Worm (Caenorhabditis elegans) whole organism, L1 larva: ENCODE measurements around the gene F59B2.9.

Experiments used
- C04F5.9 ChIP-seq: sonication (generic microtip); optimal IDR thresholded peaks from 2 replicates; lab custom pipeline; 2016; ENCODE audit warnings: missing genetic modification characterization, missing compliant biosample characterization
- C16A3.4 ChIP-seq: fragments of 150-350 bp; optimal IDR thresholded peaks from 2 replicates; lab custom pipeline; 2014; ENCODE audit warnings: missing biosample characterization, missing genetic modification characterization
- aha-1 ChIP-seq: fragments of 150-350 bp; optimal IDR thresholded peaks from 2 replicates; lab custom pipeline; 2014; ENCODE audit warnings: missing biosample characterization, missing genetic modification characterization
- alr-1 ChIP-seq: fragments of 200-800 bp; sonication (Bioruptor generic); optimal IDR thresholded peaks from 2 replicates; lab custom pipeline; 2018; ENCODE audit warnings: borderline replicate concordance, mild to moderate bottlenecking, missing genetic modification characterization, missing compliant biosample characterization
- ama-1 ChIP-seq: fragments of 150-350 bp; optimal IDR thresholded peaks from 2 replicates; lab custom pipeline; 2014
- ceh-63 ChIP-seq: fragments of 200-800 bp; sonication (Bioruptor generic); optimal IDR thresholded peaks from 2 replicates; lab custom pipeline; 2018; ENCODE audit warnings: mild to moderate bottlenecking, missing genetic modification characterization, missing compliant biosample characterization
- ceh-82 ChIP-seq, 3 experiments: fragments of 150-350 bp in 1 of 3; sonication (generic microtip) in 2 of 3; optimal IDR thresholded peaks; 2 replicates each; lab custom pipeline; 2014 to 2017; ENCODE audit warnings: missing biosample characterization in 3 of 3, missing genetic modification characterization in 3 of 3
- dpl-1 ChIP-seq, 3 experiments: fragments of 150-350 bp in 2 of 3; sonication (generic microtip) in 1 of 3; optimal IDR thresholded peaks; 2 replicates each; lab custom pipeline; 2014 to 2017; ENCODE audit warnings: missing biosample characterization in 3 of 3, missing genetic modification characterization in 3 of 3, missing genetic modification reagents in 3 of 3
- dsc-1 ChIP-seq: sonication (generic microtip); optimal IDR thresholded peaks from 2 replicates; lab custom pipeline; 2016; ENCODE audit warnings: mild to moderate bottlenecking, missing genetic modification characterization, missing compliant biosample characterization
- efl-1 ChIP-seq, 4 experiments: fragments of 150-350 bp; optimal IDR thresholded peaks in 3 of 4; peaks in 1 of 4; 1 replicate in 1 of 4; 2 replicates in 3 of 4; lab custom pipeline; 2014; ENCODE audit warnings: missing biosample characterization in 2 of 4, missing genetic modification characterization in 2 of 4, missing genetic modification reagents in 2 of 4
- egl-27 ChIP-seq, 2 experiments: fragments of 150-350 bp in 1 of 2; sonication (generic microtip); optimal IDR thresholded peaks; 3 replicates each; lab custom pipeline; 2017 to 2018; ENCODE audit warnings: missing biosample characterization in 2 of 2, missing genetic modification characterization in 2 of 2, missing genetic modification reagents in 2 of 2
- elt-2 ChIP-seq: sonication (generic microtip); optimal IDR thresholded peaks from 2 replicates; lab custom pipeline; 2016; ENCODE audit warnings: missing genetic modification characterization, mild to moderate bottlenecking, inconsistent platforms, missing compliant biosample characterization, missing genetic modification reagents
- elt-3 ChIP-seq, 6 experiments: fragments of 150-350 bp in 1 of 6; sonication (generic microtip); optimal IDR thresholded peaks; 2 replicates each; lab custom pipeline; 2017 to 2018; ENCODE audit warnings: missing biosample characterization in 6 of 6, missing genetic modification characterization in 6 of 6, inconsistent platforms in 1 of 6
- fkh-10 ChIP-seq: sonication (generic microtip); optimal IDR thresholded peaks from 2 replicates; lab custom pipeline; 2017; ENCODE audit warnings: missing biosample characterization, missing genetic modification reagents, missing genetic modification characterization
- fkh-8 ChIP-seq: sonication (generic microtip); optimal IDR thresholded peaks from 2 replicates; lab custom pipeline; 2016; ENCODE audit warnings: mild to moderate bottlenecking, missing genetic modification characterization, missing compliant biosample characterization
- fos-1 ChIP-seq: fragments of 150-350 bp; optimal IDR thresholded peaks from 2 replicates; lab custom pipeline; 2014; ENCODE audit warnings: missing biosample characterization, missing genetic modification characterization
- grh-1 ChIP-seq: fragments of 200-800 bp; sonication (Bioruptor generic); IDR thresholded peaks from 2 replicates; pipeline ENCODE4 v1.3.6; 2022; ENCODE audit warnings: missing genetic modification reagents, missing genetic modification characterization, missing compliant biosample characterization
- hlh-4 ChIP-seq: sonication (generic microtip); optimal IDR thresholded peaks from 2 replicates; lab custom pipeline; 2016; ENCODE audit warnings: mild to moderate bottlenecking, missing genetic modification characterization, missing compliant biosample characterization
- hpl-2 ChIP-seq: fragments of 150-350 bp; optimal IDR thresholded peaks from 2 replicates; lab custom pipeline; 2014; ENCODE audit warnings: missing biosample characterization, missing genetic modification reagents, missing genetic modification characterization
- lin-14 ChIP-seq: fragments of 200-800 bp; sonication (Bioruptor generic); optimal IDR thresholded peaks from 2 replicates; lab custom pipeline; 2018; ENCODE audit warnings: mild to moderate bottlenecking, missing genetic modification characterization, moderate library complexity, missing compliant biosample characterization
- lin-35 ChIP-seq, 2 experiments: fragments of 150-350 bp; optimal IDR thresholded peaks; 2 replicates each; lab custom pipeline; 2014; ENCODE audit warnings: missing biosample characterization in 2 of 2, missing genetic modification characterization in 2 of 2, missing genetic modification reagents in 2 of 2
- lir-3 ChIP-seq: sonication (generic microtip); optimal IDR thresholded peaks from 2 replicates; lab custom pipeline; 2016; ENCODE audit warnings: mild to moderate bottlenecking, missing genetic modification characterization, moderate library complexity, missing compliant biosample characterization; ENCODE audit not compliant: poor library complexity
- lsy-2 ChIP-seq, 2 experiments: fragments of 150-350 bp; optimal IDR thresholded peaks; 2 replicates each; lab custom pipeline; 2014; ENCODE audit warnings: missing biosample characterization in 2 of 2, missing genetic modification characterization in 2 of 2
- mab-9 ChIP-seq: fragments of 200-800 bp; sonication (Bioruptor generic); IDR thresholded peaks from 2 replicates; pipeline ENCODE4 v1.3.6; 2022; ENCODE audit warnings: missing genetic modification reagents, missing genetic modification characterization, missing compliant biosample characterization
- mdl-1 ChIP-seq, 2 experiments: fragments of 150-350 bp; optimal IDR thresholded peaks; 2 replicates each; lab custom pipeline; 2014 to 2017; ENCODE audit warnings: missing biosample characterization in 2 of 2, missing genetic modification characterization in 2 of 2, inconsistent platforms in 1 of 2
- mef-2 ChIP-seq: fragments of 150-350 bp; optimal IDR thresholded peaks from 2 replicates; lab custom pipeline; 2014; ENCODE audit warnings: missing biosample characterization, missing genetic modification characterization
- nhr-19 ChIP-seq: fragments of 200-800 bp; sonication (Bioruptor generic); conservative IDR thresholded peaks from 2 replicates; pipeline ENCODE4 v1.3.6; 2022; ENCODE audit warnings: missing genetic modification characterization, missing compliant biosample characterization
- nhr-20 ChIP-seq: sonication (generic microtip); optimal IDR thresholded peaks from 2 replicates; lab custom pipeline; 2016; ENCODE audit warnings: mild to moderate bottlenecking, missing genetic modification characterization, missing compliant biosample characterization
- nhr-237 ChIP-seq: fragments of 150-350 bp; optimal IDR thresholded peaks from 2 replicates; lab custom pipeline; 2014; ENCODE audit warnings: missing biosample characterization, missing genetic modification characterization
- nhr-28 ChIP-seq: fragments of 150-350 bp; optimal IDR thresholded peaks from 2 replicates; lab custom pipeline; 2014; ENCODE audit warnings: missing biosample characterization, missing genetic modification characterization
- nhr-71 ChIP-seq: sonication (generic microtip); optimal IDR thresholded peaks from 2 replicates; lab custom pipeline; 2016; ENCODE audit warnings: mild to moderate bottlenecking, missing genetic modification characterization, moderate library complexity, missing compliant biosample characterization
- nhr-76 ChIP-seq: sonication (generic microtip); optimal IDR thresholded peaks from 2 replicates; lab custom pipeline; 2017; ENCODE audit warnings: missing biosample characterization, missing genetic modification characterization
- nhr-85 ChIP-seq: sonication (generic microtip); peaks from one replicate; lab custom pipeline; 2016; ENCODE audit warnings: missing genetic modification characterization, inconsistent platforms, missing compliant biosample characterization
- nhr-90 ChIP-seq: sonication (generic microtip); optimal IDR thresholded peaks from 2 replicates; lab custom pipeline; 2016; ENCODE audit warnings: mild to moderate bottlenecking, missing genetic modification characterization, missing compliant biosample characterization; ENCODE audit not compliant: poor library complexity
- pag-3 ChIP-seq: sonication (generic microtip); optimal IDR thresholded peaks from 2 replicates; lab custom pipeline; 2017; ENCODE audit warnings: missing genetic modification characterization, mild to moderate bottlenecking, missing compliant biosample characterization, antibody characterized with exemption, borderline replicate concordance; ENCODE audit not compliant: insufficient read depth
- pax-3 ChIP-seq: fragments of 200-800 bp; sonication (Bioruptor generic); optimal IDR thresholded peaks from 2 replicates; lab custom pipeline; 2018; ENCODE audit warnings: mild to moderate bottlenecking, missing genetic modification characterization, moderate library complexity, missing compliant biosample characterization
- rnt-1 ChIP-seq: sonication (generic microtip); optimal IDR thresholded peaks from 2 replicates; lab custom pipeline; 2016; ENCODE audit warnings: mild to moderate bottlenecking, missing genetic modification characterization, moderate library complexity, missing compliant biosample characterization
- skn-1 ChIP-seq: fragments of 150-350 bp; optimal IDR thresholded peaks from 2 replicates; lab custom pipeline; 2014; ENCODE audit warnings: missing biosample characterization, missing genetic modification characterization
- snpc-4 ChIP-seq: fragments of 150-350 bp; optimal IDR thresholded peaks from 2 replicates; lab custom pipeline; 2014; ENCODE audit warnings: missing biosample characterization, missing genetic modification characterization
- sox-4 ChIP-seq: sonication (generic microtip); optimal IDR thresholded peaks from 2 replicates; lab custom pipeline; 2016; ENCODE audit warnings: missing genetic modification characterization, missing compliant biosample characterization
- sup-37 ChIP-seq: fragments of 200-800 bp; sonication (Bioruptor generic); optimal IDR thresholded peaks from 2 replicates; lab custom pipeline; 2018; ENCODE audit warnings: mild to moderate bottlenecking, missing genetic modification characterization, missing compliant biosample characterization
- tbx-2 ChIP-seq: sonication (generic microtip); optimal IDR thresholded peaks from 2 replicates; lab custom pipeline; 2016; ENCODE audit warnings: missing genetic modification characterization, missing compliant biosample characterization
- tlp-1 ChIP-seq: fragments of 150-350 bp; optimal IDR thresholded peaks from 2 replicates; lab custom pipeline; 2014; ENCODE audit warnings: missing biosample characterization, missing genetic modification characterization
- unc-130 ChIP-seq: fragments of 150-350 bp; optimal IDR thresholded peaks from 2 replicates; lab custom pipeline; 2017; ENCODE audit warnings: missing biosample characterization, missing genetic modification characterization, inconsistent platforms
- unc-30 ChIP-seq: sonication (generic microtip); optimal IDR thresholded peaks from 2 replicates; lab custom pipeline; 2017; ENCODE audit warnings: missing biosample characterization, missing genetic modification characterization
- xbp-1 ChIP-seq: sonication (generic microtip); optimal IDR thresholded peaks from 2 replicates; lab custom pipeline; 2016; ENCODE audit warnings: missing genetic modification characterization, missing compliant biosample characterization
- ztf-11 ChIP-seq, 2 experiments: sonication (generic microtip); optimal IDR thresholded peaks; 2 replicates each; lab custom pipeline; 2016 to 2017; ENCODE audit warnings: missing genetic modification characterization in 2 of 2, missing biosample characterization in 1 of 2, missing compliant biosample characterization in 1 of 2

The F59B2.9 gene

DNA sequence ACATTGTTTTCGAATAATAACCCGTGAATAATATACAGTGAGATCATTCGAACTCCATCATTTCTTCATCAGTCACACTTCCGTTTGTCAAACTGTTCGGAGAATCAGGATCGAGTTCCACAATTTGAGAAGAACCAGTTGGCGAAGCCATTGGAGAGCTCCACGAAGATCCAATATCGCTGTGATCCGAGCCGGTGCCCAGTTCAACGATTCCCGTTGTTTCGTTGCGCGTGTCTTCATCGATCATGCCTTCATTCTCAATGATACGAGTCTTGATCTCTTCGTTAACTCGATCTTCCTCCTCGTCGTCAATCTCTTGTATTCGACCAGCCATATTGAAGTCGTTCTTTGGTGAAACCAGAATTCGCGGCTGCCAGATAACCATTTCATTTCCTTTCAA, 39.5 kb upstream of the F59B2.9 start:
- TF ChIP-seq dsc-1 (tag; lab: Kevin White, UChicago) (no peak), aha-1 (no peak), mef-2 (tag; lab: Kevin White, UChicago) (no peak), nhr-19 (GFP tag; lab: Robert Waterston, UW) (no peak), xbp-1 (no peak), elt-2 (tag; lab: Kevin White, UChicago) (no peak), efl-1 (optimal IDR thresholded peaks at IDR 0.05; lab: Kevin White, UChicago) (no peak), efl-1 (GFP tag; optimal IDR thresholded peaks at IDR 0.05 in 1 of 2; lab: Kevin White, UChicago) (peak in 1 of 2 experiments; percentile 92), nhr-20 (no peak), ama-1 (no peak), nhr-76 (no peak), nhr-237 (no peak), grh-1 (GFP tag; lab: Robert Waterston, UW) (0 out of 2 replicates have a peak, but pooled peaks have one; percentile 4), C16A3.4 (tag; lab: Kevin White, UChicago) (no peak), ceh-82 (tag; optimal IDR thresholded peaks at IDR 0.05; lab: Kevin White, UChicago) (no peak), snpc-4 (tag; lab: Kevin White, UChicago) (no peak), dpl-1 (GFP tag; optimal IDR thresholded peaks at IDR 0.05; lab: Kevin White, UChicago) (no peak), nhr-28 (tag; lab: Kevin White, UChicago) (no peak), sox-4 (tag; lab: Kevin White, UChicago) (no peak), hpl-2 (GFP tag; lab: Kevin White, UChicago) (no peak), pag-3 (tag; lab: Kevin White, UChicago) (no peak), mdl-1 (tag; optimal IDR thresholded peaks at IDR 0.05; lab: Kevin White, UChicago) (no peak), ceh-63 (peak; percentile 4)

DNA sequence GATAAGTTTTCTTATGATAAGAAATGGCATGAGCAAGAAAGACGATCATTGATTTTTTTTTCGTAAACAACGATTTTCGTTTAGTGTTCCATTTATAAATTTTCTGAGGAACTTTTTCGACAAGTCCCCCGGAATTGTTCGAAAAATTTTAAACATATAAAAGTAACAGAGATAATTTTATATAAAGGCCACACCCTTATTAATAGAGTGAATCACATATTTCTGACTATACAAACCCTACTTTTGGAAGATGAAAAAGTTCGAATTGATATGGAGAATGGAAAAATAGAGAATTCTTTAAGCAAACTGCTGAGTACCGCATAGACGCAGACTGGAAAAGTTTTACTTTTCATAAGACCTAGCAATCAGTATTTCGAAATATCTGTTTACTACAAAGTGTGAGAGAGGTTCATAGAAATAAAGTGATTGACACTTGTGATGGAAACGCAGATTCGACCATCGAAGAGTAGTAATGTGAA, 38.9 kb upstream of the F59B2.9 start:
- TF ChIP-seq tbx-2 (tag; lab: Kevin White, UChicago) = peak; percentile 6
- TF ChIP-seq mdl-1 (tag; optimal IDR thresholded peaks at IDR 0.05; lab: Kevin White, UChicago) = peak in 1 of 2 experiments; percentile 63
- no peak for TF ChIP-seq nhr-76
- no peak for TF ChIP-seq sup-37
- peak; percentile 52 for TF ChIP-seq dsc-1 (tag; lab: Kevin White, UChicago)
- TF ChIP-seq fkh-10 (GFP tag; lab: Kevin White, UChicago) = no peak
- TF ChIP-seq pax-3 (tag; lab: Kevin White, UChicago) = peak; percentile 81
- peak; percentile 75 for TF ChIP-seq rnt-1
- TF ChIP-seq tlp-1 (tag; lab: Kevin White, UChicago) = no peak
- peak; percentile 47 for TF ChIP-seq snpc-4 (tag; lab: Kevin White, UChicago)
- peak; percentile 21 for TF ChIP-seq C04F5.9 (tag; lab: Kevin White, UChicago)
- TF ChIP-seq hlh-4 (tag; lab: Kevin White, UChicago) = no peak
- TF ChIP-seq hpl-2 (GFP tag; lab: Kevin White, UChicago) = peak; percentile 35
- peak; percentile 75 for TF ChIP-seq fkh-8 (tag; lab: Kevin White, UChicago)
- peak in 1 of 2 experiments; percentile 17 for TF ChIP-seq egl-27 (tag; optimal IDR thresholded peaks at IDR 0.05; lab: Kevin White, UChicago)
- peak; percentile 64 for TF ChIP-seq xbp-1
- TF ChIP-seq elt-3 (tag; optimal IDR thresholded peaks at IDR 0.05; lab: Kevin White, UChicago) = peak in 3 of 6 experiments; percentile 85 to 86 (median 86)
- TF ChIP-seq unc-130 (tag; lab: Kevin White, UChicago) = no peak
- TF ChIP-seq ztf-11 (tag; optimal IDR thresholded peaks at IDR 0.05; lab: Kevin White, UChicago) = no peak
- peak; percentile 50 to 87 for TF ChIP-seq lin-35 (GFP tag; optimal IDR thresholded peaks at IDR 0.05; lab: Kevin White, UChicago)
- TF ChIP-seq nhr-71 (tag; lab: Kevin White, UChicago) = peak; percentile 93
- TF ChIP-seq alr-1 (tag; lab: Kevin White, UChicago) = no peak
- TF ChIP-seq pag-3 (tag; lab: Kevin White, UChicago) = peak; percentile 36
- TF ChIP-seq nhr-19 (GFP tag; lab: Robert Waterston, UW) = peak; percentile 83
- no peak for TF ChIP-seq aha-1
- peak; percentile 70 for TF ChIP-seq nhr-90 (tag; lab: Kevin White, UChicago)
- TF ChIP-seq lir-3 (tag; lab: Kevin White, UChicago) = peak; percentile 35
- TF ChIP-seq nhr-85 (tag; lab: Kevin White, UChicago) = peak; percentile 95
- peak; percentile 68 for TF ChIP-seq grh-1 (GFP tag; lab: Robert Waterston, UW)
- TF ChIP-seq C16A3.4 (tag; lab: Kevin White, UChicago) = peak; percentile 76
- peak; percentile 97 for TF ChIP-seq skn-1 (tag; lab: Kevin White, UChicago)
- no peak for TF ChIP-seq fos-1 (tag; lab: Kevin White, UChicago)
- peak; percentile 80 for TF ChIP-seq mab-9
- TF ChIP-seq lsy-2 (tag; optimal IDR thresholded peaks at IDR 0.05; lab: Kevin White, UChicago) = peak; percentile 79 to 87
- TF ChIP-seq mef-2 (tag; lab: Kevin White, UChicago) = no peak
- TF ChIP-seq lin-14 (GFP tag; lab: Kevin White, UChicago) = peak; percentile 81
- TF ChIP-seq ceh-63 = no peak
- peak; percentile 46 to 56 (median 54) for TF ChIP-seq dpl-1 (GFP tag; optimal IDR thresholded peaks at IDR 0.05; lab: Kevin White, UChicago)
- peak; percentile 97 for TF ChIP-seq ama-1
- TF ChIP-seq unc-30 (tag; lab: Kevin White, UChicago) = no peak
